Worm (Caenorhabditis elegans): ENCODE measurements around the gene K02B2.6.

ce11 chrIV:5964286-5964685, 2.2 kb upstream of the K02B2.6 start:
- no peak for TF ChIP-seq nhr-76 (tag; optimal IDR thresholded peaks at IDR 0.05)
- no peak for TF ChIP-seq snpc-4 (tag; optimal IDR thresholded peaks at IDR 0.05)
